Fruit fly (Drosophila melanogaster): Measurements from ENCODE around the gene NijA.

Gene NijA

DNA sequence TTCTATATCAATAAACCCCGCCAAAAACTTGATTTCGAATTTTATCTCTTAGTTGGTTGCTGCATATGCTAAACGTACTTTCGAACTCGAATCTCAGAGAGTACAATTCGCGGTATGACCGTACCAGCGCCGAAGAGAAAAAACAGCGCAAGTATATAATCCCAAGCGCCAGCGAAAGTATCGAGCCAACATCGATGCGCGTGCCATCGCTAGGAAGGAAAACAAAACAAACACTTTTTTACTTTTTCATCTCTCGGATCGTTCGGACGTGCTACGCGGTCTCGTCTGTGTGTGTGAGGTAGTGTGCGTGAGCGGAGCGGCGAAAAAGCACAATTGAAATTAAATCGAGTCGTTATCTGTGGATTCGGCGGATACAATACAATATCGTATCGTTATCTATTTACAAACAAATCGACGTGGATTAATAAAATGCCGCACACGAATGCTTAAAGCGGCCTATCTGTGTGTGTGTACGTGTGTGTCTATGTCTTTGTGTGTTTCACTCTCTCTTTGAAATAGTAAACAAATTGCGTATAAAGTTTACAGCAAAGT, 32.1 kb downstream of the NijA start, which contains the start of gene simj (continued):
- peak; percentile 54 for TF ChIP-seq topi (GFP tag; optimal IDR thresholded peaks at IDR 0.05)
- no peak for TF ChIP-seq fd59A (GFP tag; optimal IDR thresholded peaks at IDR 0.05)
- TF ChIP-seq net (GFP tag; optimal IDR thresholded peaks at IDR 0.05) = peak; percentile 56
- peak; percentile 27 for TF ChIP-seq CG9139 (GFP tag; optimal IDR thresholded peaks at IDR 0.05)
- peak; percentile 77 for TF ChIP-seq CG6163 (GFP tag; IDR thresholded peaks at IDR 0.05)
- peak; percentile 60 for TF ChIP-seq fd85E (GFP tag; optimal IDR thresholded peaks at IDR 0.05)
- TF ChIP-seq Hr4 (GFP tag; optimal IDR thresholded peaks at IDR 0.05) = no peak
- peak; percentile 4 for TF ChIP-seq achi (GFP tag; optimal IDR thresholded peaks at IDR 0.05)
- TF ChIP-seq CG3032 (tag; optimal IDR thresholded peaks at IDR 0.05) = peak; percentile 22
- TF ChIP-seq CG32006 (GFP tag; optimal IDR thresholded peaks at IDR 0.05) = no peak
- peak; percentile 42 for TF ChIP-seq CG6808 (GFP tag; optimal IDR thresholded peaks at IDR 0.05)
- TF ChIP-seq CG6792 (GFP tag; optimal IDR thresholded peaks at IDR 0.05) = peak; percentile 17
- no peak for TF ChIP-seq Sox15 (GFP tag; optimal IDR thresholded peaks at IDR 0.05)
- TF ChIP-seq spab (GFP tag; optimal IDR thresholded peaks at IDR 0.05) = no peak
- peak; percentile 32 for TF ChIP-seq CG6276 (GFP tag; optimal IDR thresholded peaks at IDR 0.05)
- no peak for TF ChIP-seq cyc (GFP tag; optimal IDR thresholded peaks at IDR 0.05)
- TF ChIP-seq Eip75B (GFP tag; optimal IDR thresholded peaks at IDR 0.05) = peak; percentile 48
- no peak for TF ChIP-seq CG31627 (GFP tag; optimal IDR thresholded peaks at IDR 0.05)
- no peak for TF ChIP-seq dac (GFP tag; optimal IDR thresholded peaks at IDR 0.05)
- TF ChIP-seq CG11762 (GFP tag; optimal IDR thresholded peaks at IDR 0.05; ENCODE audit: insufficient read depth) = no peak
- TF ChIP-seq pdm3 (GFP tag; optimal IDR thresholded peaks at IDR 0.05) = peak; percentile 23
- TF ChIP-seq Sox14 (GFP tag; optimal IDR thresholded peaks at IDR 0.05) = peak; percentile 66
- peak; percentile 13 for TF ChIP-seq Blimp-1 (GFP tag; optimal IDR thresholded peaks at IDR 0.05)
- TF ChIP-seq Ets21C (GFP tag; optimal IDR thresholded peaks at IDR 0.05) = no peak
- TF ChIP-seq CG16779 (tag; optimal IDR thresholded peaks at IDR 0.05) = peak; percentile 67
- no peak for TF ChIP-seq CG10669 (GFP tag; optimal IDR thresholded peaks at IDR 0.05)
- peak; percentile 17 for TF ChIP-seq CG34406 (GFP tag; optimal IDR thresholded peaks at IDR 0.05)

DNA sequence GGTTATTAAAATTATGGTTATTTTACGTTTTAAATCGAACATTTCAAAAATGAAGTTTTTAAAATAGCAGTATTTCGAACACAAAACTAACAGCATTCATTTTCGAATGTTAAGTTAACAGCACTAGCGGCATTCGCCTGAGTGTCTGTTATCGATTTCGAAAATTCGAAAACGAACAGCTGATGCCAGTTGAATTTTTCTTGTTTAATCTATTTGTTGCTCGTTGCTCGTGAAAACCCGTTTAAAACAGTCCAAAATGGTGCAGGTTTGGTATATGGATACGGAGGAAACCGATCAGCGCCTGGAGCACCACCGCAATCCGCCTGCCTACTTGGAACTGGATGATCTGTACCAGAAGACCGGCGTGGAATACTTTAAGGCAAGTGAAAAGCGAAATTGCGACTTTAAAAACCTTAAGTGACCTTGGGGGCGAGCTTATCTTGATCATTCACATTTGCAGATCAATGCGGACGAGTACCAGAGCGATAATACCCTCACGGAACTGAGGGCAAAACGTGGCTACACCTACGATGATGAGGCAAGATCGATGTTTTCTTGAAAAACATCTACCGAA, 33.4 kb downstream of the NijA start, which contains the start of gene Adi1:
Gene Adi1 (plus strand): TSS at position 187 of the 574 bp plus-strand sequence.
- TF ChIP-seq CG11762 (GFP tag; optimal IDR thresholded peaks at IDR 0.05; ENCODE audit: insufficient read depth) = no peak
- TF ChIP-seq Hr39 (GFP tag; optimal IDR thresholded peaks at IDR 0.05) = no peak
- TF ChIP-seq Sox102F (GFP tag; optimal IDR thresholded peaks at IDR 0.05) = no peak
- TF ChIP-seq CG6808 (GFP tag; optimal IDR thresholded peaks at IDR 0.05) = no peak
- TF ChIP-seq CG31627 (GFP tag; optimal IDR thresholded peaks at IDR 0.05) = no peak
- peak; percentile 97 for TF ChIP-seq svp (GFP tag)
- TF ChIP-seq CG6854 (GFP tag; optimal IDR thresholded peaks at IDR 0.05) = no peak
- no peak for TF ChIP-seq Hr38 (GFP tag; optimal IDR thresholded peaks at IDR 0.05)
- TF ChIP-seq ss (GFP tag; optimal IDR thresholded peaks at IDR 0.05) = no peak

DNA sequence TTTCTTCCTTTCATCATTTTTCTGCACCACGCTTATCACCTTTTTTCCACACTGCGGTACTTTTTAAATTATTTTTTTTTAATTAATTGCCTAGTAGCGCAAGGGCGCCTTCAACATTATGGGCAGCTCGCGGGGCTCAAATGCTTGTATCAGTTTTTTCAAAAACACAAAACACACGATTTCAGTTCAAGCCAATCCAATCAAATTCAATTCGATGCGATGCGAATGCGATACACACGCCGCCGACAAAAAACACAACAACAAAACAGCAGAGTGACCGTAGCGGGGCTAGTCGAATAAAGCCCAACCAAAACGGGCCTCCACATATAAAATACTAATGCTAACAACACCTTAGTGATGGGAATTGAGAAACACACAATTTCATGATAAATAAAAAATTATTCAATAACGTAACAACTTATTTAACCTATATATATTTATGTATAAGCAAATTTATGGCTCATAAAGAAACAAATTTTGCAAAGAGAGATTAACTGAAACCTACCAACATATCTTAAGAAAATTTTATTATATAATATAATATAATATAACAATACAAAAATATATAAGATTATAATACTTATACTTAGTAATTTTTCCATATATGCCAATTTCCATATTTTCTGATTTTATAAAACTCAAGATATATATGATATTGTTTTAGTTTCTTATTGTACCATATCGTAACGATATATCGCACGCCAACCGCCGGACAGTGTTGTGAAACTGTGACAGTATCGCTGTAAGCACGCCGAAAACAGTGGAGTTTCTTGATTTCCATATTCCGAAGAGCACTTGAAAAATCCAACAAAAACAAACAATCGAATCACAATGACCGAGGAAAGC, 35.7 kb downstream of the NijA start, which contains the start of the genes CG32066 and CG8003:
Gene CG32066 (minus strand): TSS at position 270 of the 846 bp plus-strand sequence.
Gene CG8003 (plus strand): TSS at position 732 of the 846 bp plus-strand sequence.
- TF ChIP-seq achi (GFP tag; optimal IDR thresholded peaks at IDR 0.05) (peak; percentile 38), Sox15 (GFP tag; optimal IDR thresholded peaks at IDR 0.05) (no peak), OdsH (GFP tag; optimal IDR thresholded peaks at IDR 0.05) (peak; percentile 29), CG3032 (tag; optimal IDR thresholded peaks at IDR 0.05) (peak; percentile 35), CG6163 (GFP tag; IDR thresholded peaks at IDR 0.05) (peak; percentile 49; the same call in 1 of the 3 replicates), CG6808 (GFP tag; optimal IDR thresholded peaks at IDR 0.05) (peak; percentile 26), CG8119 (GFP tag; IDR thresholded peaks at IDR 0.05) (peak; percentile 44; the same call in 1 of the 3 replicates), Hr39 (GFP tag; optimal IDR thresholded peaks at IDR 0.05) (peak; percentile 4), dsx (GFP tag; optimal IDR thresholded peaks at IDR 0.05; ENCODE audit: poor library complexity, severe bottlenecking) (no peak), Smox (GFP tag; optimal IDR thresholded peaks at IDR 0.05) (peak; percentile 39), fkh (GFP tag; optimal IDR thresholded peaks at IDR 0.05) (peak; percentile 28), vri (GFP tag; optimal IDR thresholded peaks at IDR 0.05) (peak; percentile 36), lz (GFP tag; optimal IDR thresholded peaks at IDR 0.05) (peak; percentile 21), fd85E (GFP tag; optimal IDR thresholded peaks at IDR 0.05) (no peak), cyc (GFP tag; optimal IDR thresholded peaks at IDR 0.05) (no peak), CG16779 (tag; optimal IDR thresholded peaks at IDR 0.05) (peak; percentile 28), svp (GFP tag) (peak; percentile 74), CG3919 (GFP tag; optimal IDR thresholded peaks at IDR 0.05) (peak; percentile 26), CG10631 (GFP tag; optimal IDR thresholded peaks at IDR 0.05) (peak; percentile 66), Sox102F (GFP tag; optimal IDR thresholded peaks at IDR 0.05) (peak; percentile 59), Eip75B (GFP tag; optimal IDR thresholded peaks at IDR 0.05) (peak; percentile 30), topi (GFP tag; optimal IDR thresholded peaks at IDR 0.05) (peak; percentile 43), Sox14 (GFP tag; optimal IDR thresholded peaks at IDR 0.05) (peak; percentile 3), dac (GFP tag; optimal IDR thresholded peaks at IDR 0.05) (no peak), Ets21C (GFP tag; optimal IDR thresholded peaks at IDR 0.05) (no peak), CG6276 (GFP tag; optimal IDR thresholded peaks at IDR 0.05) (peak; percentile 13)
